Worm (Caenorhabditis elegans) whole organism, L1 larva: ENCODE results near the gene nhr-261.

Experiments
- C34B4.2 ChIP-seq: sonication (generic microtip); optimal IDR thresholded peaks from 2 replicates; lab custom pipeline; 2017; ENCODE audit warnings: mild to moderate bottlenecking, missing genetic modification characterization, missing compliant biosample characterization
- F16B12.6 ChIP-seq: fragments of 150-350 bp; optimal IDR thresholded peaks from 2 replicates; lab custom pipeline; 2014; ENCODE audit warnings: missing biosample characterization, missing genetic modification characterization
- aly-2 ChIP-seq: fragments of 150-350 bp; optimal IDR thresholded peaks from 2 replicates; lab custom pipeline; 2014; ENCODE audit warnings: missing biosample characterization, missing genetic modification characterization
- ceh-63 ChIP-seq: fragments of 200-800 bp; sonication (Bioruptor generic); optimal IDR thresholded peaks from 2 replicates; lab custom pipeline; 2018; ENCODE audit warnings: mild to moderate bottlenecking, missing genetic modification characterization, missing compliant biosample characterization
- ceh-8 ChIP-seq: fragments of 200-800 bp; sonication (Bioruptor generic); optimal IDR thresholded peaks from 2 replicates; lab custom pipeline; 2018; ENCODE audit warnings: mild to moderate bottlenecking, missing genetic modification characterization, moderate library complexity, missing compliant biosample characterization
- ceh-82 ChIP-seq, 3 experiments: fragments of 150-350 bp in 1 of 3; sonication (generic microtip) in 2 of 3; optimal IDR thresholded peaks; 2 replicates each; lab custom pipeline; 2014 to 2017; ENCODE audit warnings: missing biosample characterization in 3 of 3, missing genetic modification characterization in 3 of 3
- ces-1 ChIP-seq: fragments of 150-350 bp; optimal IDR thresholded peaks from 2 replicates; lab custom pipeline; 2014; ENCODE audit warnings: missing biosample characterization, missing genetic modification reagents, missing genetic modification characterization
- dpl-1 ChIP-seq, 3 experiments: fragments of 150-350 bp in 2 of 3; sonication (generic microtip) in 1 of 3; optimal IDR thresholded peaks; 2 replicates each; lab custom pipeline; 2014 to 2017; ENCODE audit warnings: missing biosample characterization in 3 of 3, missing genetic modification characterization in 3 of 3, missing genetic modification reagents in 3 of 3
- dsc-1 ChIP-seq: sonication (generic microtip); optimal IDR thresholded peaks from 2 replicates; lab custom pipeline; 2016; ENCODE audit warnings: mild to moderate bottlenecking, missing genetic modification characterization, missing compliant biosample characterization
- efl-1 ChIP-seq, 4 experiments: fragments of 150-350 bp; optimal IDR thresholded peaks in 3 of 4; peaks in 1 of 4; 1 replicate in 1 of 4; 2 replicates in 3 of 4; lab custom pipeline; 2014; ENCODE audit warnings: missing biosample characterization in 2 of 4, missing genetic modification characterization in 2 of 4, missing genetic modification reagents in 2 of 4
- egl-13 ChIP-seq: sonication (generic microtip); optimal IDR thresholded peaks from 2 replicates; lab custom pipeline; 2016; ENCODE audit warnings: missing genotype, missing genetic modification reagents, missing genetic modification characterization, missing compliant biosample characterization
- elt-2 ChIP-seq: sonication (generic microtip); optimal IDR thresholded peaks from 2 replicates; lab custom pipeline; 2016; ENCODE audit warnings: missing genetic modification characterization, mild to moderate bottlenecking, inconsistent platforms, missing compliant biosample characterization, missing genetic modification reagents
- fkh-8 ChIP-seq: sonication (generic microtip); optimal IDR thresholded peaks from 2 replicates; lab custom pipeline; 2016; ENCODE audit warnings: mild to moderate bottlenecking, missing genetic modification characterization, missing compliant biosample characterization
- fos-1 ChIP-seq: fragments of 150-350 bp; optimal IDR thresholded peaks from 2 replicates; lab custom pipeline; 2014; ENCODE audit warnings: missing biosample characterization, missing genetic modification characterization
- grh-1 ChIP-seq: fragments of 200-800 bp; sonication (Bioruptor generic); IDR thresholded peaks from 2 replicates; pipeline ENCODE4 v1.3.6; 2022; ENCODE audit warnings: missing genetic modification reagents, missing genetic modification characterization, missing compliant biosample characterization
- irx-1 ChIP-seq: sonication (generic microtip); optimal IDR thresholded peaks from 2 replicates; lab custom pipeline; 2016; ENCODE audit warnings: missing genetic modification characterization, missing compliant biosample characterization
- isw-1 ChIP-seq: fragments of 200-800 bp; sonication (Bioruptor generic); IDR thresholded peaks from 2 replicates; pipeline ENCODE4 v1.3.6; 2022; ENCODE audit warnings: missing genetic modification characterization, missing compliant biosample characterization
- jun-1 ChIP-seq: fragments of 150-350 bp; optimal IDR thresholded peaks from 2 replicates; lab custom pipeline; 2014; ENCODE audit warnings: missing biosample characterization, missing genetic modification reagents, missing genetic modification characterization
- lin-13 ChIP-seq: fragments of 150-350 bp; optimal IDR thresholded peaks from 2 replicates; lab custom pipeline; 2014; ENCODE audit warnings: missing biosample characterization, missing genetic modification reagents, missing genetic modification characterization
- lin-14 ChIP-seq: fragments of 200-800 bp; sonication (Bioruptor generic); optimal IDR thresholded peaks from 2 replicates; lab custom pipeline; 2018; ENCODE audit warnings: mild to moderate bottlenecking, missing genetic modification characterization, moderate library complexity, missing compliant biosample characterization
- lin-35 ChIP-seq, 2 experiments: fragments of 150-350 bp; optimal IDR thresholded peaks; 2 replicates each; lab custom pipeline; 2014; ENCODE audit warnings: missing biosample characterization in 2 of 2, missing genetic modification characterization in 2 of 2, missing genetic modification reagents in 2 of 2
- lin-39 ChIP-seq: fragments of 150-350 bp; optimal IDR thresholded peaks from 2 replicates; lab custom pipeline; 2014; ENCODE audit warnings: missing biosample characterization, missing genetic modification reagents, missing genetic modification characterization
- lir-3 ChIP-seq: sonication (generic microtip); optimal IDR thresholded peaks from 2 replicates; lab custom pipeline; 2016; ENCODE audit warnings: mild to moderate bottlenecking, missing genetic modification characterization, moderate library complexity, missing compliant biosample characterization; ENCODE audit not compliant: poor library complexity
- lsy-2 ChIP-seq, 2 experiments: fragments of 150-350 bp; optimal IDR thresholded peaks; 2 replicates each; lab custom pipeline; 2014; ENCODE audit warnings: missing biosample characterization in 2 of 2, missing genetic modification characterization in 2 of 2
- mab-9 ChIP-seq: fragments of 200-800 bp; sonication (Bioruptor generic); IDR thresholded peaks from 2 replicates; pipeline ENCODE4 v1.3.6; 2022; ENCODE audit warnings: missing genetic modification reagents, missing genetic modification characterization, missing compliant biosample characterization
- mef-2 ChIP-seq: fragments of 150-350 bp; optimal IDR thresholded peaks from 2 replicates; lab custom pipeline; 2014; ENCODE audit warnings: missing biosample characterization, missing genetic modification characterization
- mep-1 ChIP-seq: fragments of 150-350 bp; optimal IDR thresholded peaks from 2 replicates; lab custom pipeline; 2014; ENCODE audit warnings: missing biosample characterization, missing genetic modification characterization
- nhr-11 ChIP-seq: fragments of 150-350 bp; optimal IDR thresholded peaks from 2 replicates; lab custom pipeline; 2014; ENCODE audit warnings: missing biosample characterization, missing genetic modification characterization
- nhr-12 ChIP-seq: sonication (generic microtip); optimal IDR thresholded peaks from 2 replicates; lab custom pipeline; 2017; ENCODE audit warnings: missing biosample characterization, missing genetic modification characterization
- nhr-19 ChIP-seq: fragments of 200-800 bp; sonication (Bioruptor generic); conservative IDR thresholded peaks from 2 replicates; pipeline ENCODE4 v1.3.6; 2022; ENCODE audit warnings: missing genetic modification characterization, missing compliant biosample characterization
- nhr-20 ChIP-seq: sonication (generic microtip); optimal IDR thresholded peaks from 2 replicates; lab custom pipeline; 2016; ENCODE audit warnings: mild to moderate bottlenecking, missing genetic modification characterization, missing compliant biosample characterization
- nhr-47 ChIP-seq: sonication (generic microtip); optimal IDR thresholded peaks from 2 replicates; lab custom pipeline; 2016; ENCODE audit warnings: mild to moderate bottlenecking, missing genetic modification characterization, moderate library complexity, missing compliant biosample characterization
- nhr-71 ChIP-seq: sonication (generic microtip); optimal IDR thresholded peaks from 2 replicates; lab custom pipeline; 2016; ENCODE audit warnings: mild to moderate bottlenecking, missing genetic modification characterization, moderate library complexity, missing compliant biosample characterization
- nhr-76 ChIP-seq: sonication (generic microtip); optimal IDR thresholded peaks from 2 replicates; lab custom pipeline; 2017; ENCODE audit warnings: missing biosample characterization, missing genetic modification characterization
- nhr-85 ChIP-seq: sonication (generic microtip); peaks from one replicate; lab custom pipeline; 2016; ENCODE audit warnings: missing genetic modification characterization, inconsistent platforms, missing compliant biosample characterization
- pqm-1 ChIP-seq: sonication (generic microtip); optimal IDR thresholded peaks from 3 replicates; lab custom pipeline; 2017; ENCODE audit warnings: missing biosample characterization, missing genetic modification characterization
- rnt-1 ChIP-seq: sonication (generic microtip); optimal IDR thresholded peaks from 2 replicates; lab custom pipeline; 2016; ENCODE audit warnings: mild to moderate bottlenecking, missing genetic modification characterization, moderate library complexity, missing compliant biosample characterization
- skn-1 ChIP-seq: fragments of 150-350 bp; optimal IDR thresholded peaks from 2 replicates; lab custom pipeline; 2014; ENCODE audit warnings: missing biosample characterization, missing genetic modification characterization
- snu-23 ChIP-seq: sonication (generic microtip); optimal IDR thresholded peaks from 2 replicates; lab custom pipeline; 2016; ENCODE audit warnings: missing genetic modification characterization, missing compliant biosample characterization
- sup-37 ChIP-seq: fragments of 200-800 bp; sonication (Bioruptor generic); optimal IDR thresholded peaks from 2 replicates; lab custom pipeline; 2018; ENCODE audit warnings: mild to moderate bottlenecking, missing genetic modification characterization, missing compliant biosample characterization
- swsn-7 ChIP-seq: sonication (generic microtip); optimal IDR thresholded peaks from 2 replicates; lab custom pipeline; 2016; ENCODE audit warnings: missing genetic modification characterization, missing compliant biosample characterization
- tbx-2 ChIP-seq: sonication (generic microtip); optimal IDR thresholded peaks from 2 replicates; lab custom pipeline; 2016; ENCODE audit warnings: missing genetic modification characterization, missing compliant biosample characterization
- unc-30 ChIP-seq: sonication (generic microtip); optimal IDR thresholded peaks from 2 replicates; lab custom pipeline; 2017; ENCODE audit warnings: missing biosample characterization, missing genetic modification characterization
- unc-62 ChIP-seq: fragments of 150-350 bp; optimal IDR thresholded peaks from 2 replicates; lab custom pipeline; 2014; ENCODE audit warnings: missing biosample characterization, missing genetic modification reagents, missing genetic modification characterization
- unc-86 ChIP-seq: sonication (generic microtip); optimal IDR thresholded peaks from 2 replicates; lab custom pipeline; 2016; ENCODE audit warnings: missing genetic modification characterization, missing compliant biosample characterization
- xbp-1 ChIP-seq: sonication (generic microtip); optimal IDR thresholded peaks from 2 replicates; lab custom pipeline; 2016; ENCODE audit warnings: missing genetic modification characterization, missing compliant biosample characterization
- zag-1 ChIP-seq: fragments of 150-350 bp; optimal IDR thresholded peaks from 2 replicates; lab custom pipeline; 2014; ENCODE audit warnings: missing biosample characterization, missing genetic modification characterization
- ztf-11 ChIP-seq, 2 experiments: sonication (generic microtip); optimal IDR thresholded peaks; 2 replicates each; lab custom pipeline; 2016 to 2017; ENCODE audit warnings: missing genetic modification characterization in 2 of 2, missing biosample characterization in 1 of 2, missing compliant biosample characterization in 1 of 2

nhr-261 gene

ce11 chrII:3816251-3816849 lies 48.2 kb downstream of the nhr-261 start, which contains the start of gene fbxa-24:
TSS of gene fbxa-24 (plus strand) at chrII:3816526.
- TF ChIP-seq F16B12.6 (tag; lab: Kevin White, UChicago) (peak; percentile 6), nhr-19 (GFP tag; lab: Robert Waterston, UW) (peak; percentile 58), nhr-85 (tag; lab: Kevin White, UChicago) (peak; percentile 65), tbx-2 (tag; lab: Kevin White, UChicago) (peak; percentile 31), dpl-1 (GFP tag; optimal IDR thresholded peaks at IDR 0.05; lab: Kevin White, UChicago) (peak in 1 of 3 experiments; percentile 34), swsn-7 (peak; percentile 33), snu-23 (GFP tag; lab: Kevin White, UChicago) (peak; percentile 30), mep-1 (tag; lab: Kevin White, UChicago) (peak; percentile 38), isw-1 (peak; percentile 27), unc-86 (tag; lab: Kevin White, UChicago) (peak; percentile 23), dsc-1 (tag; lab: Kevin White, UChicago) (peak; percentile 9), nhr-47 (peak; percentile 37), lin-35 (GFP tag; optimal IDR thresholded peaks at IDR 0.05; lab: Kevin White, UChicago) (peak in 1 of 2 experiments; percentile 6), nhr-71 (tag; lab: Kevin White, UChicago) (peak; percentile 57), egl-13 (tag; lab: Kevin White, UChicago) (peak; percentile 6), xbp-1 (tag; lab: Kevin White, UChicago) (peak; percentile 4), lsy-2 (tag; optimal IDR thresholded peaks at IDR 0.05; lab: Kevin White, UChicago) (peak; percentile 30 to 46), nhr-20 (peak; percentile 34), lin-14 (peak; percentile 77), rnt-1 (peak; percentile 7), fkh-8 (tag; lab: Kevin White, UChicago) (peak; percentile 72), efl-1 (optimal IDR thresholded peaks at IDR 0.05; lab: Kevin White, UChicago) (peak; percentile 41 to 55), efl-1 (GFP tag; optimal IDR thresholded peaks at IDR 0.05 in 1 of 2; lab: Kevin White, UChicago) (peak; percentile 22 to 50)

- no peak for TF ChIP-seq ztf-11 (tag; optimal IDR thresholded peaks at IDR 0.05; lab: Kevin White, UChicago)
- no peak for TF ChIP-seq unc-30 (tag; lab: Kevin White, UChicago)
- no peak for TF ChIP-seq C34B4.2 (tag; lab: Kevin White, UChicago)
- TF ChIP-seq unc-62: no peak
- TF ChIP-seq aly-2 (tag; lab: Kevin White, UChicago): no peak
- TF ChIP-seq grh-1 (GFP tag; lab: Robert Waterston, UW): no peak
- no peak for TF ChIP-seq nhr-76 (tag; lab: Kevin White, UChicago)
- TF ChIP-seq sup-37 (GFP tag; lab: Kevin White, UChicago): no peak
- TF ChIP-seq pqm-1 (tag; lab: Kevin White, UChicago): no peak
- no peak for TF ChIP-seq skn-1 (tag; lab: Kevin White, UChicago)
- TF ChIP-seq ceh-82 (tag; optimal IDR thresholded peaks at IDR 0.05; lab: Kevin White, UChicago): no peak
- TF ChIP-seq fos-1 (tag; lab: Kevin White, UChicago): no peak
- peak; percentile 21 for TF ChIP-seq nhr-20
- TF ChIP-seq elt-2 (tag; lab: Kevin White, UChicago): peak; percentile 83
- no peak for TF ChIP-seq dsc-1 (tag; lab: Kevin White, UChicago)
- TF ChIP-seq F16B12.6 (tag; lab: Kevin White, UChicago): peak; percentile 79
- no peak for TF ChIP-seq mef-2 (tag; lab: Kevin White, UChicago)
- TF ChIP-seq irx-1 (tag; lab: Kevin White, UChicago): no peak
- no peak for TF ChIP-seq xbp-1 (tag; lab: Kevin White, UChicago)
- no peak for TF ChIP-seq nhr-11 (tag; lab: Kevin White, UChicago)
- TF ChIP-seq rnt-1: no peak
- TF ChIP-seq zag-1: no peak
- no peak for TF ChIP-seq jun-1 (tag; lab: Kevin White, UChicago)
- TF ChIP-seq nhr-12 (tag; lab: Kevin White, UChicago): no peak
- TF ChIP-seq ces-1: no peak
- TF ChIP-seq isw-1: no peak
- TF ChIP-seq lin-13 (GFP tag; lab: Kevin White, UChicago): no peak
- peak; percentile 0 for TF ChIP-seq swsn-7
- TF ChIP-seq lir-3 (tag; lab: Kevin White, UChicago): no peak
- no peak for TF ChIP-seq mab-9
- no peak for TF ChIP-seq mep-1 (tag; lab: Kevin White, UChicago)
- TF ChIP-seq lin-39 (tag; lab: Kevin White, UChicago): no peak
- no peak for TF ChIP-seq ceh-8 (GFP tag; lab: Kevin White, UChicago)
- no peak for TF ChIP-seq ceh-63 (GFP tag; lab: Kevin White, UChicago)
These were observed 48.9 kb downstream of the nhr-261 start for ce11 chrII:3815445-3816208.
